Fruit fly (Drosophila melanogaster): ENCODE results near the gene CG15533.
A peak's percentile ranks its signal among the peaks of the same experiment; 100 is the strongest.

The CG15533 gene

DNA sequence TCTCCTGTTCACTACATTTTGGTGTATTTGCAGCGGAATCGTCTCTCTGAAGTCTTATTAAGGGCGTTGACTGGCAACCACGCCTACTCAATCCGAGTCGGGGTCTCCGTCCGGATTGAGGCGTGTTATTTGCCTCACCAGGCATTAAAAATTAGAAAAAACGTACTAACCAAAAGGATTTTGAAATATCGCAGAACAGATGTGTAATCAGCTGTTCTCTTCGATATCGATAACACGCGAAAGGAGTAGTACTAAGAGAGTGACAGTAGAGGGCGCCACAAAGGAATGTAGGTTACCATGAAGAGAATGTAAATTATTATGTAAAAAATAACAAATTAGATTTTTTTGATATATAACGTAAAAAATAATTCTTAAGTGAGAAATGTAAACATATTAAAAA, 3.6 kb upstream of the CG15533 start, which contains the start of gene CG15536:
Gene CG15536 (minus strand): TSS at position 170 of the 400 bp plus-strand sequence.
- TF ChIP-seq CG1647 (GFP tag; optimal IDR thresholded peaks at IDR 0.05) (no peak), CG42726 (GFP tag; IDR thresholded peaks at IDR 0.05; ENCODE audit: partially characterized antibody) (peak; percentile 58; the same call in 1 of the 2 replicates), trem (tag; optimal IDR thresholded peaks at IDR 0.05) (peak; percentile 47), HLH3B (GFP tag; IDR thresholded peaks at IDR 0.05) (no peak), nom (GFP tag; optimal IDR thresholded peaks at IDR 0.05) (no peak), sug (tag; optimal IDR thresholded peaks at IDR 0.05) (peak; percentile 17), zen2 (GFP tag; IDR thresholded peaks at IDR 0.05; ENCODE audit: partially characterized antibody) (peak; percentile 15; the same call in 2 of the 3 replicates), mam (GFP tag; optimal IDR thresholded peaks at IDR 0.05) (no peak), ato (GFP tag; IDR thresholded peaks at IDR 0.05; ENCODE audit: partially characterized antibody) (peak; percentile 46; the same call in 1 of the 2 replicates), tio (GFP tag; optimal IDR thresholded peaks at IDR 0.05) (no peak), sens-2 (GFP tag; IDR thresholded peaks at IDR 0.05) (no peak), unc-4 (GFP tag; IDR thresholded peaks at IDR 0.05; ENCODE audit: partially characterized antibody) (peak; percentile 64), Ravus (GFP tag; IDR thresholded peaks at IDR 0.05) (no peak), chif (GFP tag; optimal IDR thresholded peaks at IDR 0.05) (no peak), stwl (tag; optimal IDR thresholded peaks at IDR 0.05) (peak; percentile 72), CG7357 (GFP tag; IDR thresholded peaks at IDR 0.05) (no peak), bowl (GFP tag; IDR thresholded peaks at IDR 0.05) (no peak), CG15601 (tag; optimal IDR thresholded peaks at IDR 0.05) (no peak), tll (GFP tag; optimal IDR thresholded peaks at IDR 0.05) (no peak), CG33557 (GFP tag; optimal IDR thresholded peaks at IDR 0.05) (no peak), dati (GFP tag; IDR thresholded peaks at IDR 0.05) (no peak), CG10147 (GFP tag; optimal IDR thresholded peaks at IDR 0.05) (no peak), her (GFP tag; optimal IDR thresholded peaks at IDR 0.05) (no peak), Jarid2 (GFP tag; optimal IDR thresholded peaks at IDR 0.05) (no peak), Dip2 (GFP tag; IDR thresholded peaks at IDR 0.05) (no peak), CG3838 (GFP tag; optimal IDR thresholded peaks at IDR 0.05) (no peak), rib (GFP tag; IDR thresholded peaks at IDR 0.05) (no peak), CG8388 (GFP tag; optimal IDR thresholded peaks at IDR 0.05) (no peak), CG4282 (GFP tag; optimal IDR thresholded peaks at IDR 0.05) (no peak), ac (GFP tag; optimal IDR thresholded peaks at IDR 0.05) (no peak), pum (GFP tag; optimal IDR thresholded peaks at IDR 0.05) (no peak), oc (tag; optimal IDR thresholded peaks at IDR 0.05) (no peak), CG16813 (GFP tag; IDR thresholded peaks at IDR 0.05; ENCODE audit: partially characterized antibody) (peak; percentile 59), chm (GFP tag; IDR thresholded peaks at IDR 0.05) (no peak), H2.0 (GFP tag; IDR thresholded peaks at IDR 0.05) (no peak), Lhr (GFP tag; optimal IDR thresholded peaks at IDR 0.05) (peak; percentile 2), peb (GFP tag; IDR thresholded peaks at IDR 0.05) (no peak), crp (GFP tag; optimal IDR thresholded peaks at IDR 0.05) (peak; percentile 95 to 99), CG8478 (optimal IDR thresholded peaks at IDR 0.05) (no peak), cwo (GFP tag; optimal IDR thresholded peaks at IDR 0.05) (no peak), HLH54F (GFP tag; optimal IDR thresholded peaks at IDR 0.05) (no peak), nmo (GFP tag; optimal IDR thresholded peaks at IDR 0.05) (peak; percentile 28), CG11695 (GFP tag; IDR thresholded peaks at IDR 0.05) (no peak), pan (optimal IDR thresholded peaks at IDR 0.05) (no peak), pan (GFP tag; optimal IDR thresholded peaks at IDR 0.05 in 1 of 2, IDR thresholded peaks at IDR 0.05 in 1 of 2) (no peak), CG1832 (GFP tag; optimal IDR thresholded peaks at IDR 0.05) (no peak), CG2199 (GFP tag; IDR thresholded peaks at IDR 0.05) (no peak), phol (tag; optimal IDR thresholded peaks at IDR 0.05) (no peak), ttk (GFP tag; IDR thresholded peaks at IDR 0.05) (no peak), CG11398 (GFP tag; optimal IDR thresholded peaks at IDR 0.05) (no peak), CG12659 (GFP tag; optimal IDR thresholded peaks at IDR 0.05) (peak; percentile 20)

Data from whole organism, embryonic.